Worm (Caenorhabditis elegans) whole organism, young adult: ENCODE results near the gene ugt-55.

Experiments used
- B0261.1 ChIP-seq: sonication (generic microtip); optimal IDR thresholded peaks from 2 replicates; lab custom pipeline; 2016; ENCODE audit warnings: mild to moderate bottlenecking, missing genetic modification characterization, moderate library complexity, missing compliant biosample characterization
- F49E8.2 ChIP-seq: sonication (generic microtip); optimal IDR thresholded peaks from 3 replicates; lab custom pipeline; 2017; ENCODE audit warnings: missing genetic modification characterization, mild to moderate bottlenecking, missing compliant biosample characterization, antibody characterized with exemption, moderate library complexity; ENCODE audit not compliant: insufficient read depth
- K12H6.12 ChIP-seq: fragments of 200-800 bp; sonication (Bioruptor generic); optimal IDR thresholded peaks from 2 replicates; lab custom pipeline; 2018; ENCODE audit warnings: mild to moderate bottlenecking, missing genetic modification characterization, missing compliant biosample characterization
- ceh-79 ChIP-seq: sonication (generic microtip); optimal IDR thresholded peaks from 2 replicates; lab custom pipeline; 2017; ENCODE audit warnings: mild to moderate bottlenecking, missing genetic modification characterization, missing compliant biosample characterization
- efl-1 ChIP-seq: fragments of 150-350 bp; optimal IDR thresholded peaks from 2 replicates; lab custom pipeline; 2014; ENCODE audit warnings: missing biosample characterization, missing genetic modification reagents, missing genetic modification characterization
- hlh-12 ChIP-seq: sonication (generic microtip); optimal IDR thresholded peaks from 2 replicates; lab custom pipeline; 2016; ENCODE audit warnings: missing genetic modification characterization, missing compliant biosample characterization
- mcd-1 ChIP-seq: fragments of 200-800 bp; sonication (Bioruptor generic); IDR thresholded peaks from 2 replicates; pipeline ENCODE4 v1.3.6; 2022; ENCODE audit warnings: missing genetic modification reagents, missing genetic modification characterization, missing compliant biosample characterization
- mel-28 ChIP-seq: sonication (generic microtip); optimal IDR thresholded peaks from 2 replicates; lab custom pipeline; 2016; ENCODE audit warnings: borderline replicate concordance, mild to moderate bottlenecking, missing genetic modification characterization, missing compliant biosample characterization
- pha-4 ChIP-seq: fragments of 150-350 bp; sonication (generic microtip); optimal IDR thresholded peaks from 2 replicates; lab custom pipeline; 2014; ENCODE audit warnings: missing biosample characterization, missing genetic modification reagents, missing genetic modification characterization
- rec-8 ChIP-seq, 2 experiments: sonication (generic microtip); optimal IDR thresholded peaks; 2 replicates each; lab custom pipeline; 2016; ENCODE audit warnings: mild to moderate bottlenecking in 2 of 2, missing genetic modification characterization in 2 of 2, missing genetic modification reagents in 2 of 2, missing genotype in 2 of 2, missing biosample characterization in 1 of 2, missing compliant biosample characterization in 1 of 2, moderate library complexity in 1 of 2

DNA sequence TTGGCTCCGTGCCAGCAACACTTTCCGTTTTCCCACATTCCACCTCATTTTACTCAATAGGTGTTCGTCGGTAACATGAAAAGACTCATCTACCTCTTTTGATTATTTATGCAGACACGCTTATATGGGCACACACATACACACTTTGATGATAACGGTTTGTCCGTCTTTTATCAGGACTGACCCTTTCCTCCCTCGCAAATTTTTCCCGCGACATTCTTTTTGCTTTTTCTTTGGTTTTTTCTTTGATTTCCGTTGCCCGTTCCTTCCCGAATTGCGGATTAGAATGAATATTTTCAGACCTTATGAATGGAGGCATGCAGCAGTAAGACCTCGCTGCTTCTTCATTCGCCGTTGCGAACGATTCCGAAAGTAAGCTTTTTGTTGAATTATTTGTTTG, 43.5 kb upstream of the ugt-55 start, which contains the start of gene vab-8:
- TF ChIP-seq efl-1 (GFP tag; lab: Kevin White, UChicago), result no peak
- no peak for TF ChIP-seq ceh-79 (tag; lab: Kevin White, UChicago)
- no peak for TF ChIP-seq K12H6.12 (tag; lab: Kevin White, UChicago)
- TF ChIP-seq mel-28, result no peak
- no peak for TF ChIP-seq pha-4 (tag; lab: Kevin White, UChicago)
- no peak for TF ChIP-seq hlh-12 (tag; lab: Kevin White, UChicago)
- TF ChIP-seq rec-8 (tag; optimal IDR thresholded peaks at IDR 0.05; lab: Kevin White, UChicago), result no peak
- TF ChIP-seq mcd-1 (GFP tag; lab: Robert Waterston, UW), result no peak
- no peak for TF ChIP-seq F49E8.2
- no peak for TF ChIP-seq B0261.1
